Worm (Caenorhabditis elegans): ENCODE measurements around the gene E02H1.5.

E02H1.5 gene

DNA sequence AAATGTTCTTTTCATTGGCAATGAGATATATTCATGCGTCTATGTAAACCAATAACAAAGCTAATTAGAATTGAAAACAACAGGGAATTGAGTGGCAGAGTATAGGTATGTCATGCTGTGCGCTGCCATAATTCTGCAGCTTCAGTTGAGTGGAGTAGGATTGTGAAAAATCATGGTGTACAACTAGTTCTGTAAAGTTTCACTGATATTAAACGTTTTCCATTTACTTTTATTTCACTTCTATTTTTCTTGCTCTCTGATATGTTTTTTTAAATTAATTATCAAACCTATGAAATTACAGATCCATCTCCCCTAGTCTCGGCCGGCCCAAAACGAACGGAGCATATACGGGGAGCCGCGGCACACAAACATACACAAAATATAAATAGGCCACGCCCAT is 19.4 kb upstream of the E02H1.5 start, which contains the start of gene exc-7:
exc-7 (plus strand) TSS at position 301 of the 400 bp plus-strand sequence.
- TF ChIP-seq nhr-237 (tag; optimal IDR thresholded peaks at IDR 0.05): no peak
- peak in 1 of 2 experiments; percentile 83 for TF ChIP-seq unc-62 (GFP tag; optimal IDR thresholded peaks at IDR 0.05 in 1 of 2)
- no peak for TF ChIP-seq unc-62 (tag; optimal IDR thresholded peaks at IDR 0.05)

DNA sequence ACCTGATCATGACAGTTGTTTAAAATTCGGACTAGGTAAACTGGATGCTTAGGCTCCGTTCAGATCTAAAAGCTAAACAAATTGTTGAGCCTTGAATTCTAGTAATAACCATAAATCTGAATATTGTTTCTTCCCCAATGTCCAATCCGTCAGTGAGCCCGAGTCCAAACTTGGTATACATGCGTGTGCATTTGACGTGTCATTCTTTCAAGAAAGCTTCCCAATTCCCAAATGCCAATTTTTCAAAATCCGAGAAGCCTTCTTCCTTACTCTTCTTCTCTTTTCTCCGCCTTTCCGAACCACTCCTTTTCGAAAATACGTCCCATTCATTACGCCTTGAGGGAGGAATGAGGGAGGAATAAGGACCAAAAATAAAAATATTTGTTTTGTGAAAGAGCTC is 18.3 kb upstream of the E02H1.5 start:
- no peak for TF ChIP-seq Y5F2A.4 (GFP tag; optimal IDR thresholded peaks at IDR 0.05)
- no peak for TF ChIP-seq lin-13 (GFP tag; optimal IDR thresholded peaks at IDR 0.05)
- 0 out of 2 replicates have a peak, but pooled peaks have one; percentile 32 for TF ChIP-seq hmg-1.1 (GFP tag; IDR thresholded peaks at IDR 0.05)

DNA sequence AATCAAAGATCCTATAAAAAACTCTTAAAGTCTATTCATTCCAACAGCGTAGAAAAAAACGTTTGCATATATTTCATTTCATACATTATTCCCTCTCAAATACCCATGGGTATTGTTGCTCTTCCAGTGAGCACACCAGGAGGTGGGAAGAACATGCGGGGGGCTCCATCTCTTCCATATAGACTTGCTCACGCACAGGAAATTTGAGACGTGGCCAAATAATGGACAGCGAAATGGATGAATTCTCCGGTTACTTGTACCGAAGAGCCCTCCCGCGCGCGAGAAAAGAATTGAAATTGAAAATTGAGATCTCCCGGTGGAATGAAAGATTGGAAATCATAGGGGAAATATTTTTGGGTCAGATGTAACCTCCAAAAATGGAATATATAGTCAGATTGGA is 17.4 kb upstream of the E02H1.5 start:
- no peak for TF ChIP-seq spr-3 (GFP tag; optimal IDR thresholded peaks at IDR 0.05)
- 0 out of 2 replicates have a peak, but pooled peaks have one; percentile 11 for TF ChIP-seq egl-43 (GFP tag; IDR thresholded peaks at IDR 0.05)
- TF ChIP-seq aha-1 (tag): no peak
- TF ChIP-seq daf-16 (GFP tag; optimal IDR thresholded peaks at IDR 0.05): no peak
- no peak for TF ChIP-seq daf-16 (tag; optimal IDR thresholded peaks at IDR 0.05)
- TF ChIP-seq lin-15B (tag; optimal IDR thresholded peaks at IDR 0.05): no peak
- TF ChIP-seq T20F7.1 (GFP tag; optimal IDR thresholded peaks at IDR 0.05): no peak
- no peak for TF ChIP-seq F37D6.2 (tag; optimal IDR thresholded peaks at IDR 0.05)
- TF ChIP-seq pha-4 (GFP tag; IDR thresholded peaks at IDR 0.05): no peak
- no peak for TF ChIP-seq pha-4 (tag; optimal IDR thresholded peaks at IDR 0.05)

DNA sequence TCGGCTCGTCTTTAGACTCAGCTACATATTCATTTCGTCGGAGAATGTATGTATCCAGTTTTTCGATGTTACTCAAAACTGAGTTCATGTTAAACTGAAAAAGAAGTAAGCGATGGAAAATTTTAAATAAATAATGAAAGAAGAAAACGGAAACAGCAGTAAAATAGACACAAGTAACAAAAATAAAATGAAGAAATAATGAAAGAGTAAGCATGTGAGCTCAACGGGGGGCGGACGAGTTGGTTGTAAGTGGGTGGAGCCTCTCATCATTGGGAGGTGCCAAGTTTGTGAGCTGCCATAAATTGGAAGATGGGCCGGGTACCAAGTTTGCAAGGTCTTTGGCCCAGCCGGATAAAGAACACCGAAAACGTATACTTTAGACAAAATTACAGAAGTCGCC is 11.6 kb upstream of the E02H1.5 start, which contains the start of gene wee-1.1:
wee-1.1 (minus strand) TSS at position 101 of the 400 bp plus-strand sequence.
- TF ChIP-seq ceh-28 (tag; optimal IDR thresholded peaks at IDR 0.05): no peak
- TF ChIP-seq spr-3 (GFP tag; optimal IDR thresholded peaks at IDR 0.05): no peak
- no peak for TF ChIP-seq ztf-11 (tag; optimal IDR thresholded peaks at IDR 0.05)

DNA sequence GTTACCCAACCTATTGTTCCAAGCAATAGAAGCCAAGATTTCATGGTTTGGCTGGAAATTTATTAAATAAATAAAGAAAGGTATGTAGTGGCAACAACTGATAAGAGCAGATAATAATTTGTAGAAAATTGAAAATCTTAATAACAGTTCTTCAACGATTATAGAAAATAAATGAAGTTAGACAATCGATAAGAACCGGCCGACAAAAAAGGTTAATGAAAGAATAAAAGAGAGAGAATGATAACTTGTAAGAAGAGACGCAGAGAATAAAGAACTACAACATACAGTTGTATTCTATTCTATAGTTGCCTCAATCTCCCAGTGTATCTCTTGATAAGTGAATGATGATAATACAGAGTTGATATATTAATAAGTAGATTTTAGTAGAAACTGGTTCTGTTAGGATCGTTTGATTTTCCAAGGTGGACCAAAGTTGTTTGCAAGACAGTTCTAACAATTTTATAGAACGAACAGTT is 8.3 kb upstream of the E02H1.5 start, which contains the start of gene ugt-58:
ugt-58 (minus strand) TSS at position 51 of the 476 bp plus-strand sequence.
- TF ChIP-seq hlh-30 (tag; optimal IDR thresholded peaks at IDR 0.05; ENCODE audit: insufficient read depth) (no peak), cey-2 (tag; optimal IDR thresholded peaks at IDR 0.05; ENCODE audit: borderline replicate concordance, insufficient read depth) (peak; percentile 43), daf-16 (GFP tag; optimal IDR thresholded peaks at IDR 0.05) (no peak), daf-16 (tag; optimal IDR thresholded peaks at IDR 0.05) (peak; percentile 60), ceh-62 (tag; optimal IDR thresholded peaks at IDR 0.05) (no peak), lin-13 (GFP tag; optimal IDR thresholded peaks at IDR 0.05) (no peak), nhr-10 (tag; optimal IDR thresholded peaks at IDR 0.05) (peak; percentile 8), zip-2 (tag; optimal IDR thresholded peaks at IDR 0.05) (no peak), hlh-11 (tag; optimal IDR thresholded peaks at IDR 0.05) (peak; percentile 35), pha-4 (GFP tag; IDR thresholded peaks at IDR 0.05) (no peak), pha-4 (tag; optimal IDR thresholded peaks at IDR 0.05) (no peak), mxl-2 (GFP tag; conservative IDR thresholded peaks at IDR 0.05) (no peak), lin-39 (tag; optimal IDR thresholded peaks at IDR 0.05) (no peak), mdt-29 (GFP tag; IDR thresholded peaks at IDR 0.05) (no peak), snpc-1.2 (GFP tag; IDR thresholded peaks at IDR 0.05) (no peak), nhr-28 (tag; optimal IDR thresholded peaks at IDR 0.05) (peak; percentile 100), dve-1 (tag; optimal IDR thresholded peaks at IDR 0.05; ENCODE audit: insufficient read depth) (peak; percentile 66)

DNA sequence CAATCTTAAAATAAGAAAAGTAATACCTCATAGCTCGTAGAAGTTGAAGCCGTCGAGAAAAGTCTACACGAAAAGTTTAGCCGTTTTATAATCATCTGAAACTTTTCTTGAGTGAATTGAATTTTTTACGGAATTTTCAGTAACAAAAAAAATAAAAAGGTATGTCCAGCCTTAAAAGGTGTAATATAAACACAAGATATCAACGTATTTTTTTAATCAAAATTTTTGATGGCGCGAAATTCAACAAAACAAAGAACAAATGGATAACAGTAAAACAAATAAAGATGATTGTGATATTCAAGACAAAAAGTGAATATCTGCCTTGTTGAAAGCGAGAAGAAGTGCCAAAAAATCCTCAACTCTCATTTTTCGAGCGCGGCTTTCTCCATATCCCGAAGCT is 5.4 kb upstream of the E02H1.5 start, which contains the start of gene eral-1:
eral-1 (minus strand) TSS at position 101 of the 400 bp plus-strand sequence.
- TF ChIP-seq daf-12 (tag; optimal IDR thresholded peaks at IDR 0.05) (no peak), nhr-77 (tag; optimal IDR thresholded peaks at IDR 0.05) (no peak)

Measured in whole organism, L4 larva.